Fruit fly (Drosophila melanogaster): Measurements from ENCODE around the gene Fum4.

Fum4 gene

dm6 chr2L:10200847-10201246, 9.6 kb upstream of the Fum4 start, which contains the start of the genes Ripalpha and RpL7 (continued):
- TF ChIP-seq CG12155 (GFP tag; optimal IDR thresholded peaks at IDR 0.05) (peak; percentile 96), Ravus (GFP tag; IDR thresholded peaks at IDR 0.05) (peak; percentile 82), CG17612 (GFP tag; IDR thresholded peaks at IDR 0.05) (peak; percentile 94), CG6683 (GFP tag; optimal IDR thresholded peaks at IDR 0.05) (peak; percentile 98), CG11696 (GFP tag; IDR thresholded peaks at IDR 0.05) (peak; percentile 83), vvl (GFP tag; IDR thresholded peaks at IDR 0.05) (peak; percentile 98), CG14667 (GFP tag; IDR thresholded peaks at IDR 0.05) (peak; percentile 88), CG43689 (GFP tag; IDR thresholded peaks at IDR 0.05) (no peak; the same call in 1 of the 2 replicates), CG10274 (GFP tag; optimal IDR thresholded peaks at IDR 0.05) (peak; percentile 95), Deaf1 (tag; optimal IDR thresholded peaks at IDR 0.05) (peak; percentile 70), BEAF-32 (GFP tag; optimal IDR thresholded peaks at IDR 0.05) (peak; percentile 98), PHDP (tag; optimal IDR thresholded peaks at IDR 0.05) (peak; percentile 96), CG42726 (GFP tag; IDR thresholded peaks at IDR 0.05; ENCODE audit: partially characterized antibody) (peak; percentile 99), Camta (GFP tag; optimal IDR thresholded peaks at IDR 0.05) (peak; percentile 96), CG9609 (GFP tag; optimal IDR thresholded peaks at IDR 0.05) (peak; percentile 98), CrebB (tag; optimal IDR thresholded peaks at IDR 0.05) (peak; percentile 98), Gsc (GFP tag; IDR thresholded peaks at IDR 0.05) (no peak), HmgD (GFP tag; optimal IDR thresholded peaks at IDR 0.05) (peak; percentile 99), pnt (GFP tag; optimal IDR thresholded peaks at IDR 0.05) (peak; percentile 85), Myb (GFP tag; optimal IDR thresholded peaks at IDR 0.05) (peak; percentile 93), H2.0 (GFP tag; IDR thresholded peaks at IDR 0.05) (peak; percentile 94), CG6689 (GFP tag; IDR thresholded peaks at IDR 0.05) (peak; percentile 88), sr (GFP tag; IDR thresholded peaks at IDR 0.05) (peak; percentile 98), Side (GFP tag; optimal IDR thresholded peaks at IDR 0.05) (peak; percentile 98), dati (GFP tag; IDR thresholded peaks at IDR 0.05) (peak; percentile 96), Mes4 (GFP tag; optimal IDR thresholded peaks at IDR 0.05) (peak; percentile 100), Fer1 (GFP tag; optimal IDR thresholded peaks at IDR 0.05) (peak; percentile 99), z (GFP tag; IDR thresholded peaks at IDR 0.05) (peak; percentile 75; the same call in 2 of the 3 replicates), CG13894 (tag; optimal IDR thresholded peaks at IDR 0.05) (peak; percentile 97), CG17361 (GFP tag; IDR thresholded peaks at IDR 0.05) (peak; percentile 94), CG7372 (GFP tag; IDR thresholded peaks at IDR 0.05) (peak; percentile 93), HHEX (GFP tag; optimal IDR thresholded peaks at IDR 0.05) (peak; percentile 99), CG11504 (tag; optimal IDR thresholded peaks at IDR 0.05) (no peak), sim (GFP tag; IDR thresholded peaks at IDR 0.05) (peak; percentile 89), CG6175 (GFP tag; IDR thresholded peaks at IDR 0.05) (peak; percentile 97; the same call in 2 of the 3 replicates), Abd-B (GFP tag; optimal IDR thresholded peaks at IDR 0.05) (peak; percentile 68), CG9932 (GFP tag; IDR thresholded peaks at IDR 0.05) (peak; percentile 98), CG17829 (tag; optimal IDR thresholded peaks at IDR 0.05) (peak; percentile 90), shn (GFP tag; optimal IDR thresholded peaks at IDR 0.05) (peak; percentile 99), B-H1 (GFP tag; IDR thresholded peaks at IDR 0.05) (peak; percentile 89), pros (GFP tag; optimal IDR thresholded peaks at IDR 0.05) (peak; percentile 43), Dek (tag; optimal IDR thresholded peaks at IDR 0.05) (peak; percentile 95), sqz (GFP tag; optimal IDR thresholded peaks at IDR 0.05) (peak; percentile 96), CG30403 (GFP tag; optimal IDR thresholded peaks at IDR 0.05) (peak; percentile 96), B-H2 (GFP tag; optimal IDR thresholded peaks at IDR 0.05) (peak; percentile 99), CG15073 (GFP tag; optimal IDR thresholded peaks at IDR 0.05) (peak; percentile 66), so (GFP tag; IDR thresholded peaks at IDR 0.05) (peak; percentile 97), Fer2 (tag; optimal IDR thresholded peaks at IDR 0.05) (peak; percentile 95), inv (GFP tag; IDR thresholded peaks at IDR 0.05; ENCODE audit: partially characterized antibody) (peak; percentile 93), Jarid2 (GFP tag; optimal IDR thresholded peaks at IDR 0.05) (peak; percentile 93), Bdp1 (GFP tag; optimal IDR thresholded peaks at IDR 0.05) (peak; percentile 94)

Measured in whole organism, embryonic.